Worm (Caenorhabditis elegans) whole organism, late embryonic: ENCODE measurements around the gene T16H12.3.

Experiments
- F13H6.1 ChIP-seq: sonication (generic microtip); optimal IDR thresholded peaks from 2 replicates; lab custom pipeline; 2016; ENCODE audit warnings: missing genetic modification characterization, missing compliant biosample characterization
- ama-1 ChIP-seq: fragments of 150-350 bp; optimal IDR thresholded peaks from 2 replicates; lab custom pipeline; 2014
- hlh-15 ChIP-seq: sonication (generic microtip); optimal IDR thresholded peaks from 2 replicates; lab custom pipeline; 2016; ENCODE audit warnings: missing genetic modification characterization, missing compliant biosample characterization
- lim-6 ChIP-seq: sonication (generic microtip); optimal IDR thresholded peaks from 2 replicates; lab custom pipeline; 2016; ENCODE audit warnings: missing genetic modification characterization, missing compliant biosample characterization
- nhr-11 ChIP-seq: fragments of 150-350 bp; optimal IDR thresholded peaks from 2 replicates; lab custom pipeline; 2014; ENCODE audit warnings: missing biosample characterization, missing genetic modification characterization
- unc-86 ChIP-seq: sonication (generic microtip); optimal IDR thresholded peaks from 2 replicates; lab custom pipeline; 2016; ENCODE audit warnings: missing genetic modification characterization, missing compliant biosample characterization
- zip-5 ChIP-seq: sonication (generic microtip); optimal IDR thresholded peaks from 2 replicates; lab custom pipeline; 2016; ENCODE audit warnings: missing genetic modification characterization, missing compliant biosample characterization

- TF ChIP-seq hlh-15 (tag; lab: Kevin White, UChicago) (no peak), zip-5 (no peak), nhr-11 (tag; lab: Kevin White, UChicago) (no peak), F13H6.1 (tag; lab: Kevin White, UChicago) (no peak), ama-1 (lab: Kevin White, UChicago) (no peak), lim-6 (tag; lab: Kevin White, UChicago) (no peak), unc-86 (tag; lab: Kevin White, UChicago) (no peak)
Measured at ce11 chrIII:10108995-10109394, 25.9 kb upstream of the T16H12.3 start, which contains the start of gene T16H12.9.
